Fruit fly (Drosophila melanogaster) whole organism, prepupa: ENCODE data around the gene Surf1.

Source experiments
- Blimp-1 ChIP-seq: fragments of 200-800 bp; sonication (Bioruptor generic); optimal IDR thresholded peaks from 3 replicates; lab custom pipeline; 2017; ENCODE audit warnings: missing biosample characterization, missing genetic modification characterization, mild to moderate bottlenecking, moderate library complexity, missing genetic modification reagents
- CG10631 ChIP-seq: fragments of 200-800 bp; sonication (Bioruptor generic); optimal IDR thresholded peaks from 2 replicates; lab custom pipeline; 2016; ENCODE audit warnings: missing biosample characterization, missing genetic modification characterization
- CG10669 ChIP-seq: fragments of 200-800 bp; sonication (Bioruptor generic); optimal IDR thresholded peaks from 3 replicates; lab custom pipeline; 2018; ENCODE audit warnings: missing biosample characterization, mild to moderate bottlenecking, missing genetic modification characterization, moderate library complexity
- CG11294 ChIP-seq: fragments of 200-800 bp; sonication (Bioruptor generic); IDR thresholded peaks from 2 replicates; pipeline ENCODE4 v1.3.6; 2022; ENCODE audit warnings: missing biosample characterization, missing genetic modification characterization
- CG11762 ChIP-seq: fragments of 200-800 bp; sonication (Bioruptor generic); optimal IDR thresholded peaks from 3 replicates; lab custom pipeline; 2016; ENCODE audit warnings: missing biosample characterization, missing genetic modification characterization; ENCODE audit not compliant: insufficient read depth
- CG11902 ChIP-seq: fragments of 200-800 bp; sonication (Bioruptor generic); optimal IDR thresholded peaks from 3 replicates; lab custom pipeline; 2016; ENCODE audit warnings: missing biosample characterization, missing genetic modification characterization
- CG3032 ChIP-seq: fragments of 200-800 bp; optimal IDR thresholded peaks from 2 replicates; lab custom pipeline; 2019; ENCODE audit warnings: missing biosample characterization, mild to moderate bottlenecking, missing genetic modification characterization, moderate library complexity
- CG31627 ChIP-seq: fragments of 200-800 bp; sonication (Bioruptor generic); optimal IDR thresholded peaks from 3 replicates; lab custom pipeline; 2016; ENCODE audit warnings: missing biosample characterization, missing genetic modification characterization
- CG34406 ChIP-seq: fragments of 200-800 bp; sonication (Bioruptor generic); optimal IDR thresholded peaks from 3 replicates; lab custom pipeline; 2016; ENCODE audit warnings: missing biosample characterization, missing genetic modification characterization
- CG4318 ChIP-seq: fragments of 200-800 bp; sonication (Bioruptor generic); optimal IDR thresholded peaks from 3 replicates; lab custom pipeline; 2017; ENCODE audit warnings: missing biosample characterization, mild to moderate bottlenecking, missing genetic modification characterization
- CG6276 ChIP-seq: fragments of 200-800 bp; sonication (Bioruptor generic); optimal IDR thresholded peaks from 2 replicates; lab custom pipeline; 2017; ENCODE audit warnings: missing biosample characterization, mild to moderate bottlenecking, missing genetic modification characterization
- CG6792 ChIP-seq: fragments of 200-800 bp; sonication (Bioruptor generic); optimal IDR thresholded peaks from 3 replicates; lab custom pipeline; 2016; ENCODE audit warnings: missing biosample characterization, missing genetic modification characterization
- CG6854 ChIP-seq: fragments of 200-800 bp; sonication (Bioruptor generic); optimal IDR thresholded peaks from 2 replicates; lab custom pipeline; 2017; ENCODE audit warnings: missing biosample characterization, mild to moderate bottlenecking, missing genetic modification characterization
- CG7368 ChIP-seq: fragments of 200-800 bp; sonication (Bioruptor generic); optimal IDR thresholded peaks from 3 replicates; lab custom pipeline; 2016; ENCODE audit warnings: missing biosample characterization, missing genetic modification characterization
- CG8119 ChIP-seq: fragments of 200-800 bp; sonication (Bioruptor generic); IDR thresholded peaks from 3 replicates; pipeline ENCODE4 v1.3.6; 2022; ENCODE audit warnings: missing biosample characterization, missing genetic modification characterization
- CG8319 ChIP-seq: fragments of 200-800 bp; sonication (Bioruptor generic); optimal IDR thresholded peaks from 3 replicates; lab custom pipeline; 2016; ENCODE audit warnings: missing biosample characterization, missing genetic modification characterization
- CG8632 ChIP-seq: fragments of 200-800 bp; sonication (Bioruptor generic); optimal IDR thresholded peaks from 3 replicates; lab custom pipeline; 2016; ENCODE audit warnings: missing biosample characterization, missing genetic modification characterization
- CG9139 ChIP-seq: fragments of 200-800 bp; sonication (Bioruptor generic); optimal IDR thresholded peaks from 3 replicates; lab custom pipeline; 2017; ENCODE audit warnings: missing biosample characterization, mild to moderate bottlenecking, missing genetic modification characterization
- Eip75B ChIP-seq: fragments of 200-800 bp; sonication (Bioruptor generic); optimal IDR thresholded peaks from 3 replicates; lab custom pipeline; 2016; ENCODE audit warnings: missing biosample characterization, missing genetic modification characterization
- Eip78C ChIP-seq: fragments of 200-800 bp; sonication (Bioruptor generic); peaks from one replicate; lab custom pipeline; 2016; ENCODE audit warnings: missing biosample characterization, missing genetic modification characterization
- Eip93F ChIP-seq: fragments of 200-800 bp; sonication (Bioruptor generic); optimal IDR thresholded peaks from 2 replicates; lab custom pipeline; 2016; ENCODE audit warnings: missing biosample characterization, mild to moderate bottlenecking, missing genetic modification characterization
- Ets96B ChIP-seq: fragments of 200-800 bp; optimal IDR thresholded peaks from 2 replicates; lab custom pipeline; 2019; ENCODE audit warnings: missing biosample characterization, mild to moderate bottlenecking, missing genetic modification characterization, moderate library complexity
- Gug ChIP-seq: fragments of 200-800 bp; sonication (Bioruptor generic); IDR thresholded peaks from 2 replicates; pipeline ENCODE4 v1.3.6; 2022; ENCODE audit warnings: missing biosample characterization, missing genetic modification characterization
- Hr38 ChIP-seq: sonication (Bioruptor generic); optimal IDR thresholded peaks from 2 replicates; lab custom pipeline; 2016; ENCODE audit warnings: missing biosample characterization, missing genetic modification characterization
- Hr39 ChIP-seq: fragments of 200-800 bp; sonication (Bioruptor generic); optimal IDR thresholded peaks from 2 replicates; lab custom pipeline; 2016; ENCODE audit warnings: missing biosample characterization, missing genetic modification characterization
- Hr4 ChIP-seq: fragments of 200-800 bp; sonication (Bioruptor generic); optimal IDR thresholded peaks from 3 replicates; lab custom pipeline; 2016; ENCODE audit warnings: missing biosample characterization, missing genetic modification characterization
- Lpt ChIP-seq: fragments of 200-800 bp; sonication (Bioruptor generic); optimal IDR thresholded peaks from 3 replicates; lab custom pipeline; 2016; ENCODE audit warnings: missing biosample characterization, missing genetic modification characterization
- OdsH ChIP-seq: fragments of 200-800 bp; sonication (Bioruptor generic); optimal IDR thresholded peaks from 3 replicates; lab custom pipeline; 2016; ENCODE audit warnings: missing biosample characterization, missing genetic modification characterization
- Smox ChIP-seq: fragments of 200-800 bp; sonication (Bioruptor generic); optimal IDR thresholded peaks from 3 replicates; lab custom pipeline; 2016; ENCODE audit warnings: missing biosample characterization, missing genetic modification characterization
- Sox102F ChIP-seq: fragments of 200-800 bp; sonication (Bioruptor generic); optimal IDR thresholded peaks from 2 replicates; lab custom pipeline; 2016; ENCODE audit warnings: missing biosample characterization, mild to moderate bottlenecking, missing genetic modification characterization
- Sox15 ChIP-seq: fragments of 200-800 bp; sonication (Bioruptor generic); optimal IDR thresholded peaks from 3 replicates; lab custom pipeline; 2016; ENCODE audit warnings: missing biosample characterization, missing genetic modification characterization
- achi ChIP-seq: fragments of 200-800 bp; sonication (Bioruptor generic); optimal IDR thresholded peaks from 3 replicates; lab custom pipeline; 2016; ENCODE audit warnings: missing biosample characterization, missing genetic modification characterization
- cyc ChIP-seq: fragments of 200-800 bp; sonication (Bioruptor generic); optimal IDR thresholded peaks from 3 replicates; lab custom pipeline; 2016; ENCODE audit warnings: missing biosample characterization, missing genetic modification characterization
- dac ChIP-seq: fragments of 200-800 bp; sonication (Bioruptor generic); optimal IDR thresholded peaks from 2 replicates; lab custom pipeline; 2017; ENCODE audit warnings: missing biosample characterization, mild to moderate bottlenecking, missing genetic modification characterization
- dsx ChIP-seq: fragments of 200-800 bp; optimal IDR thresholded peaks from 3 replicates; lab custom pipeline; 2019; ENCODE audit warnings: missing biosample characterization, mild to moderate bottlenecking, missing genetic modification characterization, moderate library complexity; ENCODE audit not compliant: poor library complexity, severe bottlenecking
- eg ChIP-seq: fragments of 200-800 bp; sonication (Bioruptor generic); IDR thresholded peaks from 3 replicates; pipeline ENCODE4 v1.3.6; 2022; ENCODE audit warnings: missing biosample characterization, missing genetic modification characterization
- esn ChIP-seq: fragments of 200-800 bp; sonication (Bioruptor generic); optimal IDR thresholded peaks from 2 replicates; lab custom pipeline; 2016; ENCODE audit warnings: missing biosample characterization, mild to moderate bottlenecking, missing genetic modification characterization, moderate library complexity
- fkh ChIP-seq: fragments of 200-800 bp; sonication (Bioruptor generic); optimal IDR thresholded peaks from 3 replicates; lab custom pipeline; 2017; ENCODE audit warnings: missing biosample characterization, mild to moderate bottlenecking, missing genetic modification characterization, moderate library complexity
- lz ChIP-seq: fragments of 200-800 bp; sonication (Bioruptor generic); optimal IDR thresholded peaks from 3 replicates; lab custom pipeline; 2016; ENCODE audit warnings: missing biosample characterization, missing genetic modification characterization
- net ChIP-seq: fragments of 200-800 bp; sonication (Bioruptor generic); optimal IDR thresholded peaks from 3 replicates; lab custom pipeline; 2016; ENCODE audit warnings: missing biosample characterization, missing genetic modification characterization
- pdm3 ChIP-seq: fragments of 200-800 bp; sonication (Bioruptor generic); optimal IDR thresholded peaks from 3 replicates; lab custom pipeline; 2016; ENCODE audit warnings: missing biosample characterization, missing genetic modification characterization
- salr ChIP-seq, 2 experiments: fragments of 200-800 bp; sonication (Bioruptor generic); optimal IDR thresholded peaks; 3 replicates each; lab custom pipeline; 2016 to 2018; ENCODE audit warnings: missing biosample characterization in 2 of 2, missing genetic modification characterization in 2 of 2, mild to moderate bottlenecking in 1 of 2
- spab ChIP-seq: fragments of 200-800 bp; sonication (Bioruptor generic); optimal IDR thresholded peaks from 2 replicates; lab custom pipeline; 2017; ENCODE audit warnings: missing biosample characterization, mild to moderate bottlenecking, missing genetic modification characterization, missing genetic modification reagents
- ss ChIP-seq, 2 experiments: fragments of 200-800 bp; sonication (Bioruptor generic); optimal IDR thresholded peaks; 2 replicates in 1 of 2; 3 replicates in 1 of 2; lab custom pipeline; 2017 to 2018; ENCODE audit warnings: mild to moderate bottlenecking in 2 of 2, missing biosample characterization in 2 of 2, missing genetic modification characterization in 2 of 2, moderate library complexity in 1 of 2
- svp ChIP-seq: fragments of 200-800 bp; sonication (Bioruptor generic); peaks from one replicate; lab custom pipeline; 2016; ENCODE audit warnings: missing biosample characterization, missing genetic modification characterization
- topi ChIP-seq: fragments of 200-800 bp; sonication (Bioruptor generic); optimal IDR thresholded peaks from 3 replicates; lab custom pipeline; 2016; ENCODE audit warnings: missing biosample characterization, missing genetic modification characterization
- vri ChIP-seq: fragments of 200-800 bp; sonication (Bioruptor generic); optimal IDR thresholded peaks from 3 replicates; lab custom pipeline; 2016; ENCODE audit warnings: missing biosample characterization, mild to moderate bottlenecking, missing genetic modification characterization

Gene Surf1

DNA sequence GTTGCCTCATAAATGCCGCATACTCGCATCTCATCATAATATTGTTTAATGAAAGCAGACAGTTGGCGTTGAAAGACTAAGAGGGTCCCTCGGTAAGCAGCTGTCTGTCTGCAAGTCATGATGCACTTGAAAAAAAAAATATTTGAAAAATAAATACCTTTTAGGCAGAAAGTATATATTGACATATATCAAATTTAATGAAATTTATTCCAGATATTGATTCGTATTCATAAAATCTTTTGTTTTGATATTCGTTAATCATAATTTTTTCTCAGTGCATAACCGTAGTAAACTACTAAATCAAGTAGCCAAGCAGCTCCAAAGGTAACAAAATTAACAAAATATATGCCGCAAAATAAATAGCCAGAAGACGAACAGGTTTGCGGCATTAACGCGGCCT, 43.7 kb downstream of the Surf1 start (continued):
- TF ChIP-seq Eip78C = peak; percentile 77
- TF ChIP-seq CG6854 = no peak
- TF ChIP-seq fkh (GFP tag; lab: Kevin White, UChicago) = no peak
- no peak for TF ChIP-seq CG8632 (GFP tag; lab: Kevin White, UChicago)
- TF ChIP-seq CG11294 (GFP tag; lab: Robert Waterston, UW) = no peak
- no peak for TF ChIP-seq salr (GFP tag; optimal IDR thresholded peaks at IDR 0.05; lab: Kevin White, UChicago)
- TF ChIP-seq CG10631 (GFP tag; lab: Kevin White, UChicago) = peak; percentile 50
- TF ChIP-seq, all 60 proteins: peak for 14

DNA sequence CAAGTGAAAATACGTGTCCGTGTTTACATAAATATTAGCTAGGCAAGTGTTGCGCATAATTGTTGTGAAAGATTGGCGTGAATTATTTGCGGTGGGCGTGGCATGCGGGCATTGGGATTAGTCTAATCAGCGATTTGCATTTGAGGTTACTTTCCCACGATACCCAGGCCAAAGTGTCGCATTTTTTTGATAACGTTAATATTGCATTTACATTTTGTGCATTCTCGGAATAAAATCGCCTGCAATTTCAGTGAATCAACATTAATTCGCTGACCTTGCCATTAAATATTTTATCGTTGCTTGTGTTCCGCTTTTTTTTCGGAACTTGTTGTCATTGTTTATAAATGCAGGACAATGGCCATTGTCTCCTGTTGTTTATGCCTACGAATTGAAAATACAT, 44.2 kb downstream of the Surf1 start:
- no peak for TF ChIP-seq net
- peak; percentile 74 for TF ChIP-seq svp (GFP tag; lab: Kevin White, UChicago)
- TF ChIP-seq Blimp-1 (GFP tag; lab: Kevin White, UChicago) = no peak
- TF ChIP-seq, all 60 proteins: peak for 1

DNA sequence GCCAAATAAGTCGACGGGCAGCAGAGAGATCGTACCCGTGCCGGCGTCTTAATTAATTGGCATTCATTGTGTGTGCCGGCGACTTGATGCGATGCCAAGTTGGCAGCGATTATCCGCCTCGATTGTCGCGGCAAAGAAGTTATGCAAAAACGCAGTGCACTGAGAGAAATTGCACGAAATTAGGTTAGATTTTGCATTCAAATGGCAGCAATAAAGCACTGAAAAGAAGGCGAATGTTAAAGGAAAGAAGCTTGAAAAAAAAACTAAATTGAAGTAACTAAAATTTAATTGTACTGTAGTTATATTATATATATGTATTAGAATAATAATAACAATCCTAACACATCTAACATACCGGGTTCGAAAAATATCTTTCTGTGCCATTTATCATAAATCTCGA, 45.0 kb downstream of the Surf1 start:
- TF ChIP-seq ss (GFP tag; optimal IDR thresholded peaks at IDR 0.05; lab: Kevin White, UChicago) = no peak
- TF ChIP-seq CG10631 (GFP tag; lab: Kevin White, UChicago) = no peak
- no peak for TF ChIP-seq salr (GFP tag; optimal IDR thresholded peaks at IDR 0.05; lab: Kevin White, UChicago)
- no peak for TF ChIP-seq dac (GFP tag; lab: Kevin White, UChicago)
- no peak for TF ChIP-seq CG7368
- TF ChIP-seq Hr4 = no peak
- TF ChIP-seq CG9139 (GFP tag; lab: Kevin White, UChicago) = no peak
- no peak for TF ChIP-seq dsx (GFP tag; lab: Kevin White, UChicago)
- TF ChIP-seq topi (GFP tag; lab: Kevin White, UChicago) = no peak
- peak; percentile 45 for TF ChIP-seq Eip78C
- no peak for TF ChIP-seq CG11762
- TF ChIP-seq svp (GFP tag; lab: Kevin White, UChicago) = no peak
- TF ChIP-seq CG11902 = no peak
- TF ChIP-seq Hr38 (GFP tag; lab: Kevin White, UChicago) = no peak
- TF ChIP-seq Sox102F (GFP tag; lab: Kevin White, UChicago) = no peak
- TF ChIP-seq achi = no peak
- no peak for TF ChIP-seq CG3032
- TF ChIP-seq CG6854 = no peak
- no peak for TF ChIP-seq OdsH
- no peak for TF ChIP-seq Hr39 (GFP tag; lab: Kevin White, UChicago)
- no peak for TF ChIP-seq lz (GFP tag; lab: Kevin White, UChicago)
- TF ChIP-seq CG4318 (GFP tag; lab: Kevin White, UChicago) = no peak
- no peak for TF ChIP-seq CG6792
- no peak for TF ChIP-seq Smox (GFP tag; lab: Kevin White, UChicago)
- no peak for TF ChIP-seq CG10669 (GFP tag; lab: Kevin White, UChicago)
- TF ChIP-seq cyc (GFP tag; lab: Kevin White, UChicago) = no peak
- 0 out of 3 replicates have a peak, but pooled peaks have one; percentile 33 for TF ChIP-seq CG8119
- no peak for TF ChIP-seq CG31627 (GFP tag; lab: Kevin White, UChicago)
- TF ChIP-seq CG6276 (GFP tag; lab: Kevin White, UChicago) = peak; percentile 21
- TF ChIP-seq Blimp-1 (GFP tag; lab: Kevin White, UChicago) = no peak
- no peak for TF ChIP-seq Lpt (GFP tag; lab: Kevin White, UChicago)
- TF ChIP-seq spab (GFP tag; lab: Kevin White, UChicago) = no peak
- TF ChIP-seq CG11294 (GFP tag; lab: Robert Waterston, UW) = 0 out of 2 replicates have a peak, but pooled peaks have one; percentile 38
- peak; percentile 32; the same call in 1 of the 3 replicates for TF ChIP-seq eg (GFP tag; lab: Robert Waterston, UW)
- TF ChIP-seq CG34406 (GFP tag; lab: Kevin White, UChicago) = no peak
- no peak for TF ChIP-seq CG8319 (GFP tag; lab: Kevin White, UChicago)
- TF ChIP-seq Eip93F (GFP tag; lab: Kevin White, UChicago) = no peak
- TF ChIP-seq Sox15 (GFP tag; lab: Kevin White, UChicago) = no peak
- TF ChIP-seq Gug (GFP tag; lab: Robert Waterston, UW) = no peak
- TF ChIP-seq Ets96B = no peak
- no peak for TF ChIP-seq net
- TF ChIP-seq vri (GFP tag; lab: Kevin White, UChicago) = no peak
- no peak for TF ChIP-seq fkh (GFP tag; lab: Kevin White, UChicago)
- no peak for TF ChIP-seq esn (GFP tag; lab: Kevin White, UChicago)
- TF ChIP-seq pdm3 (GFP tag; lab: Kevin White, UChicago) = no peak
- TF ChIP-seq Eip75B = no peak
